Worm (Caenorhabditis elegans) whole organism, midembryonic: ENCODE measurements around the gene cyp-35A3.

ENCODE experiments used
- T22C8.4 ChIP-seq: fragments of 200-800 bp; sonication (Bioruptor generic); IDR thresholded peaks from 2 replicates; pipeline ENCODE4 v1.3.6; 2022; ENCODE audit warnings: missing genetic modification characterization, missing compliant biosample characterization
- flt-1 ChIP-seq: fragments of 200-800 bp; sonication (Bioruptor generic); IDR thresholded peaks from 2 replicates; pipeline ENCODE4 v1.3.6; 2022; ENCODE audit warnings: missing genetic modification characterization, missing compliant biosample characterization
- med-1 ChIP-seq: sonication (generic microtip); optimal IDR thresholded peaks from 2 replicates; lab custom pipeline; 2017; ENCODE audit warnings: missing genetic modification characterization, mild to moderate bottlenecking, missing compliant biosample characterization, antibody characterized with exemption, missing genetic modification reagents; ENCODE audit not compliant: insufficient read depth
- tab-1 ChIP-seq: fragments of 200-800 bp; sonication (Bioruptor generic); IDR thresholded peaks from 2 replicates; pipeline ENCODE4 v1.3.6; 2022; ENCODE audit warnings: missing genetic modification characterization, missing compliant biosample characterization
- ztf-23 ChIP-seq: fragments of 200-800 bp; sonication (Bioruptor generic); IDR thresholded peaks from 2 replicates; pipeline ENCODE4 v1.3.6; 2022; ENCODE audit warnings: missing genetic modification reagents, missing genetic modification characterization, missing compliant biosample characterization
- ztf-29 ChIP-seq: fragments of 200-800 bp; sonication (Bioruptor generic); IDR thresholded peaks from 2 replicates; pipeline ENCODE4 v1.3.6; 2022; ENCODE audit warnings: missing genetic modification reagents, missing genetic modification characterization, missing compliant biosample characterization

ce11 chrV:3976964-3977363 lies 45.4 kb upstream of the cyp-35A3 start, which contains the start of gene str-83:
- TF ChIP-seq med-1 (GFP tag; lab: Kevin White, UChicago) (no peak), ztf-29 (no peak), tab-1 (no peak), T22C8.4 (GFP tag; lab: Robert Waterston, UW) (no peak), flt-1 (GFP tag; lab: Robert Waterston, UW) (no peak), ztf-23 (GFP tag; lab: Robert Waterston, UW) (no peak)
